Worm (Caenorhabditis elegans) whole organism, young adult: ENCODE results near the gene T15H9.4.

ENCODE experiments used
- B0019.2 ChIP-seq: fragments of 200-800 bp; sonication (Bioruptor generic); conservative IDR thresholded peaks from 2 replicates; pipeline ENCODE4 v1.3.6; 2022; ENCODE audit warnings: missing genetic modification reagents, missing genetic modification characterization, missing compliant biosample characterization
- C06A6.2 ChIP-seq: fragments of 200-800 bp; sonication (Bioruptor generic); conservative IDR thresholded peaks from 2 replicates; pipeline ENCODE4 v1.3.6; 2022; ENCODE audit warnings: missing genetic modification characterization, missing compliant biosample characterization
- F23B12.7 ChIP-seq: sonication (generic microtip); optimal IDR thresholded peaks from 2 replicates; lab custom pipeline; 2017; ENCODE audit warnings: missing genetic modification characterization, mild to moderate bottlenecking, missing compliant biosample characterization, antibody characterized with exemption, moderate library complexity; ENCODE audit not compliant: insufficient read depth
- F33H1.4 ChIP-seq: fragments of 200-800 bp; sonication (Bioruptor generic); IDR thresholded peaks from 2 replicates; pipeline ENCODE4 v1.3.6; 2022; ENCODE audit warnings: missing genetic modification reagents, missing genetic modification characterization, missing compliant biosample characterization
- F37B4.10 ChIP-seq: fragments of 200-800 bp; sonication (Bioruptor generic); IDR thresholded peaks from 2 replicates; pipeline ENCODE4 v1.3.6; 2022; ENCODE audit warnings: missing genetic modification characterization, missing compliant biosample characterization
- F39B2.1 ChIP-seq: fragments of 200-800 bp; sonication (Bioruptor generic); IDR thresholded peaks from 2 replicates; pipeline ENCODE4 v1.3.6; 2022; ENCODE audit warnings: missing genetic modification reagents, missing genetic modification characterization, missing compliant biosample characterization
- K11D2.4 ChIP-seq: fragments of 200-800 bp; sonication (Bioruptor generic); IDR thresholded peaks from 2 replicates; pipeline ENCODE4 v1.3.6; 2022; ENCODE audit warnings: missing genetic modification reagents, missing genetic modification characterization, missing compliant biosample characterization
- K12H6.12 ChIP-seq: fragments of 200-800 bp; sonication (Bioruptor generic); optimal IDR thresholded peaks from 2 replicates; lab custom pipeline; 2018; ENCODE audit warnings: mild to moderate bottlenecking, missing genetic modification characterization, missing compliant biosample characterization
- ZK185.1 ChIP-seq: sonication (generic microtip); optimal IDR thresholded peaks from 2 replicates; lab custom pipeline; 2016; ENCODE audit warnings: mild to moderate bottlenecking, missing genetic modification characterization, missing compliant biosample characterization; ENCODE audit not compliant: poor library complexity, severe bottlenecking
- ama-1 ChIP-seq, 3 experiments: fragments of 150-350 bp in 1 of 3; sonication (generic microtip) in 2 of 3; optimal IDR thresholded peaks; 2 replicates each; lab custom pipeline; 2014 to 2018; ENCODE audit warnings: missing biosample characterization in 2 of 3, missing genetic modification characterization in 2 of 3, missing genetic modification reagents in 2 of 3
- aptf-2 ChIP-seq: fragments of 200-800 bp; sonication (Bioruptor generic); conservative IDR thresholded peaks from 2 replicates; pipeline ENCODE4 v1.3.6; 2022; ENCODE audit warnings: missing genetic modification reagents, missing genetic modification characterization, missing compliant biosample characterization
- attf-5 ChIP-seq: fragments of 200-800 bp; sonication (Bioruptor generic); optimal IDR thresholded peaks from 2 replicates; lab custom pipeline; 2018; ENCODE audit warnings: mild to moderate bottlenecking, missing genetic modification characterization, missing compliant biosample characterization
- bed-1 ChIP-seq: fragments of 200-800 bp; sonication (Bioruptor generic); IDR thresholded peaks from 2 replicates; pipeline ENCODE4 v1.3.6; 2022; ENCODE audit warnings: missing genetic modification reagents, missing genetic modification characterization, missing compliant biosample characterization
- ccch-3 ChIP-seq: fragments of 200-800 bp; sonication (Bioruptor generic); optimal IDR thresholded peaks from 2 replicates; lab custom pipeline; 2018; ENCODE audit warnings: mild to moderate bottlenecking, missing genetic modification characterization, missing compliant biosample characterization
- cebp-1 ChIP-seq, 2 experiments: fragments of 200-800 bp in 1 of 2; sonication (Bioruptor generic) in 1 of 2; sonication (generic microtip) in 1 of 2; IDR thresholded peaks in 1 of 2; optimal IDR thresholded peaks in 1 of 2; 2 replicates each; pipeline versions ENCODE4 v1.3.6 to Lab custom; 2017 to 2022; ENCODE audit warnings: missing compliant biosample characterization in 2 of 2, missing genetic modification characterization in 2 of 2, mild to moderate bottlenecking in 1 of 2, missing genetic modification reagents in 1 of 2, moderate library complexity in 1 of 2
- cebp-2 ChIP-seq: fragments of 200-800 bp; sonication (Bioruptor generic); IDR thresholded peaks from 2 replicates; pipeline ENCODE4 v1.3.6; 2022; ENCODE audit warnings: missing genetic modification characterization, missing compliant biosample characterization
- ceh-91 ChIP-seq: fragments of 200-800 bp; sonication (Bioruptor generic); IDR thresholded peaks from 2 replicates; pipeline ENCODE4 v1.3.6; 2022; ENCODE audit warnings: missing genetic modification reagents, missing genetic modification characterization, missing compliant biosample characterization
- chd-7 ChIP-seq: sonication (generic microtip); optimal IDR thresholded peaks from 2 replicates; lab custom pipeline; 2016; ENCODE audit warnings: mild to moderate bottlenecking, missing genetic modification characterization, moderate library complexity, missing compliant biosample characterization
- dpff-1 ChIP-seq: sonication (generic microtip); optimal IDR thresholded peaks from 2 replicates; lab custom pipeline; 2017; ENCODE audit warnings: mild to moderate bottlenecking, missing genetic modification characterization, missing compliant biosample characterization
- egl-18 ChIP-seq: fragments of 200-800 bp; sonication (Bioruptor generic); IDR thresholded peaks from 2 replicates; pipeline ENCODE4 v1.3.6; 2022; ENCODE audit warnings: missing genetic modification reagents, missing genetic modification characterization, missing compliant biosample characterization
- egrh-3 ChIP-seq: fragments of 200-800 bp; sonication (Bioruptor generic); IDR thresholded peaks from 2 replicates; pipeline ENCODE4 v1.3.6; 2022; ENCODE audit warnings: missing genetic modification reagents, missing genetic modification characterization, missing compliant biosample characterization
- ekl-4 ChIP-seq: fragments of 200-800 bp; sonication (Bioruptor generic); IDR thresholded peaks from 2 replicates; pipeline ENCODE4 v1.3.6; 2022; ENCODE audit warnings: missing genetic modification reagents, missing genetic modification characterization, missing compliant biosample characterization
- hmg-1.2 ChIP-seq: fragments of 200-800 bp; sonication (Bioruptor generic); IDR thresholded peaks from 2 replicates; pipeline ENCODE4 v1.3.6; 2022; ENCODE audit warnings: missing genetic modification reagents, missing genetic modification characterization, missing compliant biosample characterization
- hrde-1 ChIP-seq: sonication (generic microtip); optimal IDR thresholded peaks from 2 replicates; lab custom pipeline; 2016; ENCODE audit warnings: missing genetic modification characterization, mild to moderate bottlenecking, missing compliant biosample characterization, moderate library complexity, missing genotype, missing genetic modification reagents, borderline replicate concordance
- hsf-1 ChIP-seq: fragments of 200-800 bp; sonication (Bioruptor generic); IDR thresholded peaks from 2 replicates; pipeline ENCODE4 v1.3.6; 2022; ENCODE audit warnings: missing genetic modification reagents, missing genetic modification characterization, missing compliant biosample characterization
- lag-1 ChIP-seq: fragments of 200-800 bp; sonication (Bioruptor generic); IDR thresholded peaks from 2 replicates; pipeline ENCODE4 v1.3.6; 2022; ENCODE audit warnings: missing genetic modification reagents, missing genetic modification characterization, missing compliant biosample characterization
- let-607 ChIP-seq, 2 experiments: fragments of 200-800 bp in 1 of 2; sonication (Bioruptor generic) in 1 of 2; sonication (generic microtip) in 1 of 2; optimal IDR thresholded peaks; 2 replicates each; lab custom pipeline; 2016 to 2018; ENCODE audit warnings: mild to moderate bottlenecking in 2 of 2, missing compliant biosample characterization in 2 of 2, missing genetic modification characterization in 2 of 2, moderate library complexity in 2 of 2, missing genotype in 1 of 2
- lin-35 ChIP-seq, 3 experiments: fragments of 150-350 bp in 2 of 3; sonication (generic microtip) in 1 of 3; optimal IDR thresholded peaks; 2 replicates each; lab custom pipeline; 2014 to 2018; ENCODE audit warnings: missing biosample characterization in 3 of 3, missing genetic modification characterization in 3 of 3, missing genetic modification reagents in 3 of 3
- lin-40 ChIP-seq: sonication (generic microtip); optimal IDR thresholded peaks from 2 replicates; lab custom pipeline; 2016; ENCODE audit warnings: missing genetic modification characterization, mild to moderate bottlenecking, missing compliant biosample characterization, missing genotype, missing genetic modification reagents
- madf-10 ChIP-seq: sonication (generic microtip); optimal IDR thresholded peaks from 2 replicates; lab custom pipeline; 2016; ENCODE audit warnings: mild to moderate bottlenecking, missing genetic modification characterization, missing compliant biosample characterization
- mcd-1 ChIP-seq: fragments of 200-800 bp; sonication (Bioruptor generic); IDR thresholded peaks from 2 replicates; pipeline ENCODE4 v1.3.6; 2022; ENCODE audit warnings: missing genetic modification reagents, missing genetic modification characterization, missing compliant biosample characterization
- mes-4 ChIP-seq: sonication (generic microtip); optimal IDR thresholded peaks from 2 replicates; lab custom pipeline; 2016; ENCODE audit warnings: missing genotype, missing genetic modification characterization, missing compliant biosample characterization
- nfya-1 ChIP-seq: sonication (generic microtip); optimal IDR thresholded peaks from 2 replicates; lab custom pipeline; 2017; ENCODE audit warnings: antibody characterized with exemption, missing compliant biosample characterization, missing genetic modification characterization, borderline replicate concordance; ENCODE audit not compliant: insufficient read depth
- nhr-80 ChIP-seq: sonication (generic microtip); optimal IDR thresholded peaks from 2 replicates; lab custom pipeline; 2016; ENCODE audit warnings: missing genetic modification characterization, missing compliant biosample characterization
- pha-4 ChIP-seq: fragments of 150-350 bp; sonication (generic microtip); optimal IDR thresholded peaks from 2 replicates; lab custom pipeline; 2014; ENCODE audit warnings: missing biosample characterization, missing genetic modification reagents, missing genetic modification characterization
- rcor-1 ChIP-seq: fragments of 200-800 bp; sonication (Bioruptor generic); IDR thresholded peaks from 2 replicates; pipeline ENCODE4 v1.3.6; 2022; ENCODE audit warnings: missing genetic modification reagents, missing genetic modification characterization, missing compliant biosample characterization
- repo-1 ChIP-seq: sonication (generic microtip); optimal IDR thresholded peaks from 2 replicates; lab custom pipeline; 2017; ENCODE audit warnings: mild to moderate bottlenecking, missing genetic modification characterization, missing compliant biosample characterization
- rpc-1 ChIP-seq, 2 experiments: fragments of 150-350 bp in 1 of 2; sonication (generic microtip) in 1 of 2; optimal IDR thresholded peaks; 2 replicates each; lab custom pipeline; 2014 to 2018; ENCODE audit warnings: missing biosample characterization in 1 of 2, missing genetic modification characterization in 1 of 2, missing genetic modification reagents in 1 of 2, missing genotype in 1 of 2
- snpc-3.4 ChIP-seq: sonication (generic microtip); optimal IDR thresholded peaks from 2 replicates; lab custom pipeline; 2017; ENCODE audit warnings: missing genetic modification characterization, mild to moderate bottlenecking, missing compliant biosample characterization, antibody characterized with exemption, moderate library complexity, missing genotype, missing genetic modification reagents
- snpc-4 ChIP-seq, 5 experiments: fragments of 150-350 bp in 1 of 5; sonication (generic microtip) in 4 of 5; optimal IDR thresholded peaks; 2 replicates each; lab custom pipeline; 2014 to 2018; ENCODE audit warnings: missing genetic modification characterization in 5 of 5, missing biosample characterization in 3 of 5, antibody characterized with exemption in 2 of 5, mild to moderate bottlenecking in 2 of 5, missing compliant biosample characterization in 2 of 5, missing genotype in 2 of 5, moderate library complexity in 2 of 5, missing genetic modification reagents in 1 of 5
- tbp1 ChIP-seq: fragments of 200-800 bp; sonication (Bioruptor generic); optimal IDR thresholded peaks from 2 replicates; lab custom pipeline; 2018; ENCODE audit warnings: mild to moderate bottlenecking, missing genetic modification characterization, missing compliant biosample characterization
- tlf-1 ChIP-seq: fragments of 200-800 bp; sonication (Bioruptor generic); optimal IDR thresholded peaks from 2 replicates; lab custom pipeline; 2018; ENCODE audit warnings: mild to moderate bottlenecking, missing genetic modification characterization, missing compliant biosample characterization
- zfh-2 ChIP-seq: fragments of 200-800 bp; sonication (Bioruptor generic); conservative IDR thresholded peaks from 2 replicates; pipeline ENCODE4 v1.3.6; 2022; ENCODE audit warnings: missing genetic modification reagents, missing genetic modification characterization, missing compliant biosample characterization
- ztf-18 ChIP-seq: sonication (generic microtip); optimal IDR thresholded peaks from 2 replicates; lab custom pipeline; 2016; ENCODE audit warnings: missing genotype, mild to moderate bottlenecking, missing genetic modification characterization, missing compliant biosample characterization

T15H9.4 gene

DNA sequence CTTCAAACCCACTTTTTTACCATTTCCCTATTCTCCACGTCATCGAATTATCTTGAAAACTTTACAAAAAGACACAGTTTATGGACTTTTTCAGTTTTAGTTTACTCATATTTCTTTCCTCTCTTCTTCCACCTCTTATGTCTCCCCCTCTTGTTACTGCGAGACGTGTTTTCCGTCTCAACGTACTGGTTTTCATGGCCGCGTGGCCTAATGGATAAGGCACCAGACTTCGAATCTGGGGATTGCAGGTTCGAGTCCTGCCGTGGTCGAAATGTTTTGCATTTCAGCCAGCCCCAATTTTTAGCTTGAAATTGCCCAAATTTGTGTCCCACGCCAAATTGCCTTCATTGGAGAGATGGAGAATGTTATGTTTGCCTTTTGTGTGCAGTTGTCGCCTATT is 45.6 kb upstream of the T15H9.4 start (continued):
- peak in 1 of 2 experiments; percentile 48 for TF ChIP-seq let-607 (tag; optimal IDR thresholded peaks at IDR 0.05; lab: Kevin White, UChicago)
- peak; percentile 72 for TF ChIP-seq hmg-1.2 (GFP tag; lab: Robert Waterston, UW)
- no peak for TF ChIP-seq zfh-2 (GFP tag; lab: Robert Waterston, UW)
- TF ChIP-seq B0019.2 (GFP tag; lab: Robert Waterston, UW), result no peak
- peak; percentile 98 for TF ChIP-seq tbp1 (GFP tag; lab: Kevin White, UChicago)
- 0 out of 2 replicates have a peak, but pooled peaks have one; percentile 55 for TF ChIP-seq K11D2.4
- peak; percentile 6 for TF ChIP-seq tlf-1 (GFP tag; lab: Kevin White, UChicago)
- TF ChIP-seq lag-1 (GFP tag; lab: Robert Waterston, UW), result no peak
- TF ChIP-seq aptf-2, result 0 out of 2 replicates have a peak, but pooled peaks have one; percentile 65
- TF ChIP-seq attf-5, result peak; percentile 61
- no peak for TF ChIP-seq ccch-3 (GFP tag; lab: Kevin White, UChicago)
- TF ChIP-seq mes-4 (tag; lab: Kevin White, UChicago), result peak; percentile 58
- TF ChIP-seq ZK185.1 (tag; lab: Kevin White, UChicago), result peak; percentile 56
- peak; percentile 62 for TF ChIP-seq lin-40 (tag; lab: Kevin White, UChicago)
- peak; percentile 88 for TF ChIP-seq snpc-3.4 (tag; lab: Kevin White, UChicago)
- TF ChIP-seq chd-7 (tag; lab: Kevin White, UChicago), result peak; percentile 80
- TF ChIP-seq bed-1 (GFP tag; lab: Robert Waterston, UW), result 0 out of 2 replicates have a peak, but pooled peaks have one; percentile 57
- peak; percentile 29; the same call in 1 of the 2 replicates for TF ChIP-seq egrh-3
- no peak for TF ChIP-seq ceh-91 (GFP tag; lab: Robert Waterston, UW)
- TF ChIP-seq repo-1, result peak; percentile 5
- TF ChIP-seq F37B4.10 (GFP tag; lab: Robert Waterston, UW), result 0 out of 2 replicates have a peak, but pooled peaks have one; percentile 35
- TF ChIP-seq egl-18 (GFP tag; lab: Robert Waterston, UW), result no peak
- peak; percentile 68 for TF ChIP-seq hrde-1 (tag; lab: Kevin White, UChicago)
- TF ChIP-seq cebp-1 (GFP tag; IDR thresholded peaks at IDR 0.05; lab: Robert Waterston, UW), result no peak
- TF ChIP-seq cebp-1 (tag; optimal IDR thresholded peaks at IDR 0.05; lab: Kevin White, UChicago), result peak; percentile 73
- TF ChIP-seq nfya-1 (tag; lab: Kevin White, UChicago), result no peak
- TF ChIP-seq F23B12.7, result peak; percentile 84
- TF ChIP-seq snpc-4 (GFP tag; optimal IDR thresholded peaks at IDR 0.05; lab: Kevin White, UChicago), result peak; percentile 63
- TF ChIP-seq snpc-4 (tag; optimal IDR thresholded peaks at IDR 0.05; lab: Kevin White, UChicago), result peak in 3 of 4 experiments; percentile 44 to 74 (median 65)
- TF ChIP-seq C06A6.2 (GFP tag; lab: Robert Waterston, UW), result 0 out of 2 replicates have a peak, but pooled peaks have one; percentile 17
- TF ChIP-seq ekl-4 (GFP tag; lab: Robert Waterston, UW), result 0 out of 2 replicates have a peak, but pooled peaks have one; percentile 62
- peak; percentile 69; the same call in 1 of the 2 replicates for TF ChIP-seq cebp-2 (GFP tag; lab: Robert Waterston, UW)
- TF ChIP-seq F33H1.4 (GFP tag; lab: Robert Waterston, UW), result peak; percentile 46; the same call in 1 of the 2 replicates
- no peak for TF ChIP-seq hsf-1 (GFP tag; lab: Robert Waterston, UW)
- TF ChIP-seq ztf-18 (tag; lab: Kevin White, UChicago), result peak; percentile 72
- peak; percentile 52 for TF ChIP-seq K12H6.12
- TF ChIP-seq mcd-1 (GFP tag; lab: Robert Waterston, UW), result peak; percentile 63
- peak; percentile 72 for TF ChIP-seq rcor-1 (GFP tag; lab: Robert Waterston, UW)
- TF ChIP-seq lin-35 (GFP tag; optimal IDR thresholded peaks at IDR 0.05; lab: Kevin White, UChicago), result peak in 1 of 3 experiments; percentile 3
- TF ChIP-seq madf-10, result peak; percentile 53
- no peak for TF ChIP-seq pha-4 (tag; lab: Kevin White, UChicago)
- TF ChIP-seq ama-1 (optimal IDR thresholded peaks at IDR 0.05; lab: Kevin White, UChicago), result no peak
- TF ChIP-seq ama-1 (GFP tag; optimal IDR thresholded peaks at IDR 0.05; lab: Kevin White, UChicago), result peak in 1 of 2 experiments; percentile 85
- peak; percentile 31 for TF ChIP-seq nhr-80 (tag; lab: Kevin White, UChicago)
- peak; percentile 83 for TF ChIP-seq rpc-1 (optimal IDR thresholded peaks at IDR 0.05; lab: Kevin White, UChicago)
- peak; percentile 95 for TF ChIP-seq rpc-1 (tag; optimal IDR thresholded peaks at IDR 0.05; lab: Kevin White, UChicago)
- no peak for TF ChIP-seq dpff-1 (tag; lab: Kevin White, UChicago)
- TF ChIP-seq F39B2.1 (GFP tag; lab: Robert Waterston, UW), result no peak
